Worm (Caenorhabditis elegans) whole organism, L3 larva: ENCODE measurements around the gene W08F4.13.
"Not testable (repeated sequence)": the region's sequence is repeated elsewhere in the genome, so short reads cannot be mapped to it uniquely, and the experiment has no call there.

Experiments
- R02D3.7 ChIP-seq: fragments of 150-350 bp; optimal IDR thresholded peaks from 2 replicates; lab custom pipeline; 2014; ENCODE audit warnings: missing biosample characterization, missing genetic modification characterization
- ZK546.5 ChIP-seq: sonication (generic microtip); optimal IDR thresholded peaks from 2 replicates; lab custom pipeline; 2017; ENCODE audit warnings: missing biosample characterization, missing genetic modification characterization
- aly-2 ChIP-seq: fragments of 150-350 bp; optimal IDR thresholded peaks from 2 replicates; lab custom pipeline; 2014; ENCODE audit warnings: missing biosample characterization, missing genetic modification characterization
- ama-1 ChIP-seq: fragments of 150-350 bp; optimal IDR thresholded peaks from 2 replicates; lab custom pipeline; 2018
- ceh-16 ChIP-seq: sonication (generic microtip); optimal IDR thresholded peaks from 2 replicates; lab custom pipeline; 2017; ENCODE audit warnings: missing biosample characterization, missing genetic modification characterization
- ceh-28 ChIP-seq: fragments of 150-350 bp; optimal IDR thresholded peaks from 2 replicates; lab custom pipeline; 2014; ENCODE audit warnings: missing biosample characterization, missing genetic modification reagents, missing genetic modification characterization
- ceh-82 ChIP-seq: fragments of 150-350 bp; optimal IDR thresholded peaks from 2 replicates; lab custom pipeline; 2014; ENCODE audit warnings: missing biosample characterization, missing genetic modification characterization
- ceh-9 ChIP-seq: sonication (generic microtip); optimal IDR thresholded peaks from 2 replicates; lab custom pipeline; 2018; ENCODE audit warnings: missing biosample characterization, missing genetic modification characterization
- daf-12 ChIP-seq: fragments of 150-350 bp; optimal IDR thresholded peaks from 2 replicates; lab custom pipeline; 2014; ENCODE audit warnings: missing biosample characterization, missing genetic modification reagents, missing genetic modification characterization
- egl-5 ChIP-seq: fragments of 150-350 bp; optimal IDR thresholded peaks from 2 replicates; lab custom pipeline; 2017; ENCODE audit warnings: missing biosample characterization, missing genetic modification reagents, missing genetic modification characterization, inconsistent platforms
- elt-1 ChIP-seq: fragments of 150-350 bp; optimal IDR thresholded peaks from 2 replicates; lab custom pipeline; 2014; ENCODE audit warnings: missing biosample characterization, missing genetic modification characterization
- elt-2 ChIP-seq: sonication (generic microtip); optimal IDR thresholded peaks from 2 replicates; lab custom pipeline; 2016; ENCODE audit warnings: missing genetic modification reagents, mild to moderate bottlenecking, missing genetic modification characterization, missing compliant biosample characterization
- eor-1 ChIP-seq, 2 experiments: fragments of 150-350 bp; optimal IDR thresholded peaks; 2 replicates each; lab custom pipeline; 2014 to 2018; ENCODE audit warnings: missing biosample characterization in 2 of 2, missing genetic modification characterization in 2 of 2
- fkh-10 ChIP-seq: sonication (generic microtip); optimal IDR thresholded peaks from 2 replicates; lab custom pipeline; 2017; ENCODE audit warnings: missing biosample characterization, missing genetic modification reagents, missing genetic modification characterization
- fkh-2 ChIP-seq: fragments of 150-350 bp; optimal IDR thresholded peaks from 2 replicates; lab custom pipeline; 2014; ENCODE audit warnings: missing biosample characterization, missing genetic modification reagents, missing genetic modification characterization
- fos-1 ChIP-seq: fragments of 150-350 bp; optimal IDR thresholded peaks from 2 replicates; lab custom pipeline; 2014; ENCODE audit warnings: missing biosample characterization, missing genetic modification characterization
- hmg-11 ChIP-seq: sonication (generic microtip); optimal IDR thresholded peaks from 2 replicates; lab custom pipeline; 2016; ENCODE audit warnings: missing genetic modification characterization, missing compliant biosample characterization
- lin-39 ChIP-seq: fragments of 150-350 bp; optimal IDR thresholded peaks from 2 replicates; lab custom pipeline; 2018; ENCODE audit warnings: missing biosample characterization, missing genetic modification reagents, missing genetic modification characterization
- lsy-12 ChIP-seq: sonication (generic microtip); optimal IDR thresholded peaks from 2 replicates; lab custom pipeline; 2016; ENCODE audit warnings: mild to moderate bottlenecking, missing genetic modification characterization, missing compliant biosample characterization
- mml-1 ChIP-seq: fragments of 150-350 bp; sonication (generic microtip); optimal IDR thresholded peaks from 3 replicates; lab custom pipeline; 2014; ENCODE audit warnings: missing biosample characterization, missing genetic modification characterization
- nfya-1 ChIP-seq: sonication (generic microtip); optimal IDR thresholded peaks from 2 replicates; lab custom pipeline; 2017; ENCODE audit warnings: missing genetic modification characterization, mild to moderate bottlenecking, missing compliant biosample characterization, antibody characterized with exemption, moderate library complexity; ENCODE audit not compliant: insufficient read depth
- nhr-11 ChIP-seq: fragments of 150-350 bp; optimal IDR thresholded peaks from 2 replicates; lab custom pipeline; 2014; ENCODE audit warnings: missing biosample characterization, missing genetic modification characterization
- nhr-12 ChIP-seq: fragments of 150-350 bp; optimal IDR thresholded peaks from 2 replicates; lab custom pipeline; 2014; ENCODE audit warnings: missing biosample characterization, missing genetic modification characterization
- nhr-23 ChIP-seq: fragments of 150-350 bp; optimal IDR thresholded peaks from 2 replicates; lab custom pipeline; 2014; ENCODE audit warnings: missing biosample characterization, missing genetic modification reagents, missing genetic modification characterization
- nhr-237 ChIP-seq: fragments of 150-350 bp; optimal IDR thresholded peaks from 2 replicates; lab custom pipeline; 2014; ENCODE audit warnings: missing biosample characterization, missing genetic modification characterization
- nhr-25 ChIP-seq: sonication (generic microtip); optimal IDR thresholded peaks from 2 replicates; lab custom pipeline; 2017; ENCODE audit warnings: missing biosample characterization, missing genetic modification characterization
- nhr-28 ChIP-seq: fragments of 150-350 bp; optimal IDR thresholded peaks from 2 replicates; lab custom pipeline; 2014; ENCODE audit warnings: missing biosample characterization, missing genetic modification characterization
- nhr-43 ChIP-seq: sonication (generic microtip); optimal IDR thresholded peaks from 2 replicates; lab custom pipeline; 2016; ENCODE audit warnings: mild to moderate bottlenecking, missing genetic modification characterization, missing compliant biosample characterization; ENCODE audit not compliant: poor library complexity, severe bottlenecking
- nhr-67 ChIP-seq: fragments of 150-350 bp; optimal IDR thresholded peaks from 2 replicates; lab custom pipeline; 2014; ENCODE audit warnings: missing biosample characterization, missing genetic modification characterization
- nhr-77 ChIP-seq: fragments of 150-350 bp; optimal IDR thresholded peaks from 2 replicates; lab custom pipeline; 2014; ENCODE audit warnings: missing biosample characterization, missing genetic modification characterization
- pha-4 ChIP-seq: fragments of 150-350 bp; optimal IDR thresholded peaks from 2 replicates; lab custom pipeline; 2014; ENCODE audit warnings: missing biosample characterization, missing genetic modification reagents, missing genetic modification characterization
- pqm-1 ChIP-seq: fragments of 150-350 bp; optimal IDR thresholded peaks from 2 replicates; lab custom pipeline; 2017; ENCODE audit warnings: missing biosample characterization, missing genetic modification characterization, inconsistent platforms
- sea-2 ChIP-seq: fragments of 150-350 bp; sonication (generic microtip); optimal IDR thresholded peaks from 4 replicates; lab custom pipeline; 2014; ENCODE audit warnings: missing biosample characterization, missing genetic modification reagents, missing genetic modification characterization
- skn-1 ChIP-seq: fragments of 150-350 bp; optimal IDR thresholded peaks from 2 replicates; lab custom pipeline; 2014; ENCODE audit warnings: missing biosample characterization, missing genetic modification characterization
- tbx-2 ChIP-seq: sonication (generic microtip); optimal IDR thresholded peaks from 2 replicates; lab custom pipeline; 2016; ENCODE audit warnings: mild to moderate bottlenecking, missing genetic modification characterization, missing compliant biosample characterization
- unc-39 ChIP-seq: sonication (generic microtip); optimal IDR thresholded peaks from 4 replicates; lab custom pipeline; 2017; ENCODE audit warnings: missing biosample characterization, missing genetic modification characterization
- unc-62 ChIP-seq: fragments of 150-350 bp; sonication (generic microtip); optimal IDR thresholded peaks from 4 replicates; lab custom pipeline; 2014; ENCODE audit warnings: missing biosample characterization, missing genetic modification reagents, missing genetic modification characterization
- zag-1 ChIP-seq: fragments of 150-350 bp; optimal IDR thresholded peaks from 2 replicates; lab custom pipeline; 2014; ENCODE audit warnings: missing biosample characterization, missing genetic modification characterization
- ztf-11 ChIP-seq: fragments of 150-350 bp; optimal IDR thresholded peaks from 2 replicates; lab custom pipeline; 2014; ENCODE audit warnings: missing biosample characterization, missing genetic modification characterization
- ztf-4 ChIP-seq: fragments of 150-350 bp; optimal IDR thresholded peaks from 2 replicates; lab custom pipeline; 2014; ENCODE audit warnings: missing biosample characterization, missing genetic modification characterization

The W08F4.13 gene

DNA sequence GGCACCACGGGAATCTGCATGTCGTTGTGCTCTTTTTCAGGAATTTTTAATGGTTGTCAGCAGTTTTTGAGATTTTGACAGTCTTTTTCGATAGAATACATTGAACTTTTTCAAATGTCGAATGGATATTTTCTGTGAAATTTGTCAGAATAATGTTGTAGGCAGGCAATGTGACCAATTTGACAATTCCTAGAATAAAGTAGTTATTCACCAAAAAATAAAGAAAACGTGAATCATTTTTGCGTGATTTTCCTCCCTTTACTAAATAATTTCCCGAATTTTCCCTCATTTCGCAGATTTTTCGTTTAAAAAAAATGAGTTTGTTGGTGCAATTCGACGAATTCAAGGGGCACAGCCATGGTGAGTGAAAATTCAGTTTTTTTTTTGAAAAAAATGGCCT is 24.2 kb downstream of the W08F4.13 start, which contains the start of gene W04H10.1:
W04H10.1 (plus strand) TSS at position 301 of the 400 bp plus-strand sequence.
- TF ChIP-seq aly-2 (tag; lab: Kevin White, UChicago): no peak
- no peak for TF ChIP-seq zag-1 (tag; lab: Kevin White, UChicago)
- no peak for TF ChIP-seq pha-4 (tag; lab: Kevin White, UChicago)
- TF ChIP-seq nfya-1 (tag; lab: Kevin White, UChicago): no peak
- no peak for TF ChIP-seq sea-2 (GFP tag; lab: Kevin White, UChicago)
- TF ChIP-seq mml-1 (tag; lab: Kevin White, UChicago): no peak
- no peak for TF ChIP-seq nhr-77 (tag; lab: Kevin White, UChicago)
- TF ChIP-seq ceh-28 (tag; lab: Kevin White, UChicago): no peak
- TF ChIP-seq nhr-12 (tag; lab: Kevin White, UChicago): no peak
- no peak for TF ChIP-seq ztf-11 (tag; lab: Kevin White, UChicago)
- TF ChIP-seq R02D3.7 (tag; lab: Kevin White, UChicago): no peak
- TF ChIP-seq nhr-11: no peak

DNA sequence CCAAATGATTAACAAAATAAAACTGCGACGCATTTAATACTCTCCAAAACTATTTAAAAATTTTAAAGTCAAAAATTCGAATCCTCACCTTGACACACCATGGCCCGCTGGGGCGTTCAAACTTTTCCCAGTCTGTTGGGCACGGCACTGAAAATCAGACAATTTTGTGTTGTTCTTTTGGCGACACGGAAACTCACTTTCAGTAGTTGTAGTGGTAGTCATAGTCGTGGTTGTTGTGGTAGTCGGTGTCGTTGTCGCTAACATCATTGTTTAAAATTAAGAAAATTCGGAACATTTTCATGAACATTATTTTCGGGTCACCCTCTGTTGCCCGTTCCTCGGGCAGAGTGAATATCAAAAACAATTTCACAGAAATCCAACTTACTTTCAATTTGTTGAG is 27.8 kb downstream of the W08F4.13 start, which contains the start of gene clec-118:
clec-118 (minus strand) TSS at position 101 of the 400 bp plus-strand sequence.
- not testable (repeated sequence) for TF ChIP-seq skn-1, nhr-23, ceh-28 (tag; lab: Kevin White, UChicago)

DNA sequence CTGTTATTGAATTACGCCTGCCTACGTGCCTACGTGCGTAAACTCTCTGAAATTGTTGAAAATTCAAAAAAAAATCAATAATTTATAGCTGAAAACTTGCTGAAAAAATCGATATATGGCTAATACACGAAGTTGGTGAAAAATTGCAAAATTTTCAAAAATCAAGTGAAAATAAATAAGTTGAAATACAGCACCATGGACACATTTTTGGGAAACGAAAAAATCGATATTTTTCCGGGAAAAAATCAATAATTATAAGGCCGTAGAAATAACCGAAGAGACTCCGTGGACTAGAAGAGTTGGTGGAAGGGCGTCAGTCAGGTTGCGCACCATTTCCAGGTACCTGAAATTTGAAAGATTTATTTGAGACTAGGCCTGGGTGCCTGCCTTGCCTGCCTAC is 30.1 kb downstream of the W08F4.13 start:
- TF ChIP-seq ceh-28 (tag; lab: Kevin White, UChicago) (peak; percentile 84), ama-1 (lab: Kevin White, UChicago) (no peak)

DNA sequence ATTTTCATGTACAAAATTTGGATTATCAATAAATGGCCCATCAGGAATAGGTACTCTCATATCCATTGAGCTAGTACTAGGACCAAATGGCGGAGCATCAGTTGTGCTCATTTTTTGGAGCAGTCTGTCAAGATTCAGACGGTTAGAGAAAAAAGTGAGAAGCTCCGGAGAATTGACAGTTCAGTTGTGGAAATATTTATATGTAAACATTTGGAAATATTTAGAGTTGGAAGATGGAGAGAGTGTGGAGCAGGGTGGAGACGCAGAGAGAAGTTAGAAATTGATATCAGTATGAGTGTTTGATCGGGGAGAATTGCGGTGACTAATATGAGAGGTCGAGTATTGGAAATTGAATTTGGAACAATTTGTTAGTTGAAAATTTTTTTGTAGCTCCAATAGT is 36.5 kb downstream of the W08F4.13 start:
- TF ChIP-seq fos-1: no peak
- TF ChIP-seq hmg-11 (tag; lab: Kevin White, UChicago): no peak
- TF ChIP-seq eor-1 (tag; optimal IDR thresholded peaks at IDR 0.05; lab: Kevin White, UChicago): no peak
- peak; percentile 64 for TF ChIP-seq elt-2
- no peak for TF ChIP-seq nhr-43 (tag; lab: Kevin White, UChicago)
- no peak for TF ChIP-seq nhr-237 (tag; lab: Kevin White, UChicago)
- TF ChIP-seq nhr-28 (tag; lab: Kevin White, UChicago): no peak
- TF ChIP-seq ama-1 (lab: Kevin White, UChicago): no peak
- TF ChIP-seq egl-5 (tag; lab: Kevin White, UChicago): no peak
- no peak for TF ChIP-seq fkh-2 (tag; lab: Kevin White, UChicago)
- TF ChIP-seq ztf-11 (tag; lab: Kevin White, UChicago): no peak
- no peak for TF ChIP-seq nhr-67 (tag; lab: Kevin White, UChicago)
- TF ChIP-seq fkh-10 (GFP tag; lab: Kevin White, UChicago): no peak
- TF ChIP-seq ZK546.5 (tag; lab: Kevin White, UChicago): no peak
- no peak for TF ChIP-seq nhr-12 (tag; lab: Kevin White, UChicago)
- no peak for TF ChIP-seq nhr-25 (tag; lab: Kevin White, UChicago)
- no peak for TF ChIP-seq daf-12 (tag; lab: Kevin White, UChicago)
- no peak for TF ChIP-seq ceh-82 (tag; lab: Kevin White, UChicago)
- peak; percentile 63 for TF ChIP-seq pha-4 (tag; lab: Kevin White, UChicago)
- no peak for TF ChIP-seq elt-1 (tag; lab: Kevin White, UChicago)
- no peak for TF ChIP-seq ceh-16 (tag; lab: Kevin White, UChicago)
- TF ChIP-seq ztf-4 (tag; lab: Kevin White, UChicago): no peak
- TF ChIP-seq pqm-1 (tag; lab: Kevin White, UChicago): peak; percentile 70

DNA sequence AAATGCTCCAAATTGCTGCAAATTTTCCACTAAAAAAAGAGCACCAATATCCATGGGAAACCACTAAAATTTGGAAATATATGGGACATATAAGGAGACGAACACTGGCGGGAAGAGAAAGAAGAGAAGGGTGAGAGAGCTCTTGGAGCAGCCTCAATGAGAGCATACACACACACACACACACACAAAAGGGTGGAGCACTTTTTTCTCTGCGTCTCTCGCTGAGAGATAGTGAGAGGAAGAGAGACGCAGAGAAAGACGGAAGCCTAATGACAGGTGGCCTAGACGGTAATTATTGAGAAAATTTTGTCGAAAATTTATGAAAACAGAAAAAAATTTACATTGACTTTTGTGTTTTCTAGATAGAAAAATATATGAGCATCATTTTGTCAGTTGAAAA is 37.9 kb downstream of the W08F4.13 start:
- TF ChIP-seq skn-1 (tag; lab: Kevin White, UChicago) (no peak), nhr-12 (tag; lab: Kevin White, UChicago) (no peak), tbx-2 (tag; lab: Kevin White, UChicago) (no peak), lsy-12 (tag; lab: Kevin White, UChicago) (no peak), unc-39 (tag; lab: Kevin White, UChicago) (no peak), pha-4 (tag; lab: Kevin White, UChicago) (peak; percentile 60), nhr-237 (tag; lab: Kevin White, UChicago) (no peak), ama-1 (lab: Kevin White, UChicago) (no peak), pqm-1 (tag; lab: Kevin White, UChicago) (no peak), ceh-28 (tag; lab: Kevin White, UChicago) (no peak), ztf-11 (tag; lab: Kevin White, UChicago) (no peak), hmg-11 (tag; lab: Kevin White, UChicago) (peak; percentile 50), lin-39 (tag; lab: Kevin White, UChicago) (peak; percentile 50), elt-2 (peak; percentile 28), unc-62 (GFP tag; lab: Kevin White, UChicago) (no peak), ceh-9 (tag; lab: Kevin White, UChicago) (no peak), ceh-16 (tag; lab: Kevin White, UChicago) (no peak)
